Fruit fly (Drosophila melanogaster) Kc167 (cell line): ENCODE measurements around the gene CG6168.

Experiments
- Myc ChIP-seq: fragments of >200 bp; optimal IDR thresholded peaks from 2 replicates; lab custom pipeline; 2017; ENCODE audit warnings: missing external identifiers
- Sin3A ChIP-seq: fragments of >200 bp; optimal IDR thresholded peaks from 2 replicates; lab custom pipeline; 2018; ENCODE audit warnings: missing external identifiers
- h ChIP-seq: fragments of >200 bp; optimal IDR thresholded peaks from 3 replicates; lab custom pipeline; 2018; ENCODE audit warnings: missing external identifiers
- insv ChIP-seq: fragments of >200 bp; optimal IDR thresholded peaks from 3 replicates; lab custom pipeline; 2018; ENCODE audit warnings: missing external identifiers
- psq ChIP-seq: fragments of >200 bp; optimal IDR thresholded peaks from 2 replicates; lab custom pipeline; 2017; ENCODE audit warnings: missing external identifiers
- ttk ChIP-seq: sonication (Bioruptor generic); optimal IDR thresholded peaks from 2 replicates; lab custom pipeline; 2017; ENCODE audit warnings: missing external identifiers

Gene CG6168

DNA sequence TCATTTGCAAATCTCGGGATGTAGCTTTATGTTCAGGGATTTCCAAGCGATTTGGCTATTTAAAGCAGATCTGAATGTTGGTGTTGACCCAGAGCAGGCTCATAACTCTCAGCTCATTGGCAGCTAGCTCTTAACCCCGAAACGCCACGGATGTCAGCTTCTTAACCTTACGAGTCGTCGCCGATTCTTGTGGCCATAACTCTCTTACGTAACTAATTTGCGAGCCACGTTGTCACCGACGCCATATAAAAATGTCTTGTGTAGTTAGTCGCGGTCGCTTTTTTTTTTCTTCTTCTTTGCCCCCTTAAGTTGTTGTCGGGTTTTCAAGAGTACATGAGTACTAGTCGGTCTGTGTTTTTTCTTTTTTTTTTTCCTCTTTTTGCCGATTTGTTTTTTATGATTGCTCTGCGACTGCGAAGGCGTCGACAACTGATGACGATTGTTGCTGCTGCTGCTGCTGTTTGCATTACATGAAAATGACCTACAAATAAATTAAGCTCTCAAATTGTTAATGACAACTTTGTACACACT is 47.3 kb downstream of the CG6168 start:
- TF ChIP-seq Myc (lab: Kevin White, UChicago) (no peak), Sin3A (lab: Kevin White, UChicago) (no peak), insv (lab: Kevin White, UChicago) (no peak), h (no peak), ttk (no peak), psq (lab: Kevin White, UChicago) (no peak)

DNA sequence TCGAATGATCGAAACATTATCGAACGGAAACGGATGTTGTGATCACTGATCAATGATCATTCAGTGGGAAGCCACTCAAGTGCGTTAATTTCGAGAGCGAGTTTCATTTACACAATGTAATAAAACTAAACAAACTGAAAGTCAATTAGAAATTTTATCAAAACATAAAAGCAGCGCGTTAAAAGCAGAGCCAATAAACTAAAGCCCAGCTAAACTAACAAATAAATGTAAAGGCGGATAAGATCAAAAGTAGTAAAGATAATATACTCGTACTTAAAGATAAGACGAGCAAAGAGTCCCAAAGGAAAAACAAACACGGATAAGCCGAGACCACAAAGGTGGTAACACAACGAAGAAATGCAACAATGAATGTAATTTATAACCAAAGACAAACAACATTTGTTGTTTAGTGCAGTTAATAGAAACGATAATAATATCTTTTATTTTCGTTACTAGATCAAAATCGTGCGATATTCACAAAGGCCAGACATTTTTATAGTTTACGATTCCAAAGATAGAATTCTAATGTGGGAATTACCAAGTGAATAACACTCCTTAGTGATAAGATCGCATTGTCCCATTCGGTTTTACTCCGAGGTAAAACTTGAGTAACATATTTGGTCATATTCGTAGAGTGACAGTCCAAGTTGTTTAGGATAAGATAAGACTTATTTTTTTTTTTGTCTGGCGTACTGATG is 47.9 kb downstream of the CG6168 start:
- TF ChIP-seq h = no peak
- TF ChIP-seq Myc (lab: Kevin White, UChicago) = no peak
- no peak for TF ChIP-seq Sin3A (lab: Kevin White, UChicago)
- TF ChIP-seq psq (lab: Kevin White, UChicago) = no peak

dm6 chr3L:11273013-11273343 is 48.5 kb downstream of the CG6168 start:
- no peak for TF ChIP-seq psq (lab: Kevin White, UChicago)
- TF ChIP-seq Myc (lab: Kevin White, UChicago) = no peak
- no peak for TF ChIP-seq insv (lab: Kevin White, UChicago)
- no peak for TF ChIP-seq ttk
- TF ChIP-seq Sin3A (lab: Kevin White, UChicago) = no peak
- no peak for TF ChIP-seq h

DNA sequence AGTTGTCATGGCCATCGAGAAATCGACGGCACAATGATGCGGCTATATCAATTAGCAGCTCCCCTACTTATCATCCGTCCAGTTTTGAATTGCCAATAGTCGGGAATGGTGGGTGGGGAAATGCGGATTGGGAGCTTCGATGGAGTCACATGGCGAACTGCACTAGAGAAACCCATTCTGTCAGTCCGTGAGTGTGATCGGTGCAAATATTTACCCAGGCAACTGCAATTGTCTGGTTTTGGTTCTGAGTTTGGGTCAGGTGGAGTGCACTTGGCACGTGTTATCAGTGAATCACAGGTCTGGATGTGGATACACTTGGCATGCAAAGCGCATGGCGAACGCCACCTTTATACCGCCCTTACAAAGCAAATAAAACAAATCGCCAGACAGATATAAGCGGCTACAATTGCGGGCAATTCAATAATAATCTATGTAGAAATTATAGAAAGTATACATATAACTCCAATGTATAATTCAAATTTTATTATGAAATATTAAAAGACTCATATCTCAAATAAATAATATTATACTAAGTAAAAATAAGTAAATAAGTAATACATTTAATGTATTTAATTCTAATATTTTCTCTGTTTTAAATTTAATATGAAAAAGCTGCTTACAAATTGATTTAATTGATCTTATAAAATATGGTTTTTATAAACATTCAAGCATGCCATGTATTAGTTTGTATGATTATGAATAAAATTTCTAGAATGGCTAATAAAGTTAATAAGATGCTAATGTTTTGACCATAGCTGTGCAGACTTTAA is 49.1 kb downstream of the CG6168 start:
- no peak for TF ChIP-seq ttk
- no peak for TF ChIP-seq insv (lab: Kevin White, UChicago)
- TF ChIP-seq psq (lab: Kevin White, UChicago) = no peak
- TF ChIP-seq Sin3A (lab: Kevin White, UChicago) = no peak
- TF ChIP-seq Myc (lab: Kevin White, UChicago) = no peak
- no peak for TF ChIP-seq h
